Fruit fly (Drosophila melanogaster): ENCODE data around the gene CG2861.

Gene CG2861

DNA sequence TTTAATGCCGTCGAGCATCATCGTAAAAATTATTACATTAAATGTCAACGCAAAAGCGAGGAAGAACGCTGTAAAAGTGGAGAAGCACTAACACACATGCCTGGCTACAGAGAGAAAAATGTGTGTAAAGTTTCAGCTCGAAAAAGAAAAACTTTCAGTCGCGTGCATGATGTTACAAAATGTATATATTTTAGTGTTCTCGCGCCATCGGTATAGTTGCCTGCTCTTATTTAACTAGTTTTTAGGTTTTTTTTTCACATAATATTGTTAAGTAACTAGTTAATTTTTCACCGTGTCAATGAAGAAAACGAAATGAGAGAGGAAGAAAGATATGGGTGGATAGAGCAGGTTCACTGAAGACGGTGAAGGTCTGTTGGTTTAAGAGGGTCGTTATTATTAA, 44.7 kb upstream of the CG2861 start (continued):
- TF ChIP-seq CG6272 (GFP tag; IDR thresholded peaks at IDR 0.05) (no peak), tin (GFP tag; optimal IDR thresholded peaks at IDR 0.05) (peak; percentile 14), bcd (GFP tag; optimal IDR thresholded peaks at IDR 0.05) (peak; percentile 1), psq (GFP tag; optimal IDR thresholded peaks at IDR 0.05) (no peak), CG8924 (tag; optimal IDR thresholded peaks at IDR 0.05) (peak; percentile 79), CG17328 (GFP tag; IDR thresholded peaks at IDR 0.05) (peak; percentile 76), slou (GFP tag; optimal IDR thresholded peaks at IDR 0.05) (no peak), CG3726 (GFP tag; IDR thresholded peaks at IDR 0.05) (no peak), Rfx (GFP tag; IDR thresholded peaks at IDR 0.05) (peak; percentile 16; the same call in 1 of the 2 replicates), slp2 (GFP tag; optimal IDR thresholded peaks at IDR 0.05) (no peak), Xbp1 (GFP tag; optimal IDR thresholded peaks at IDR 0.05) (peak; percentile 30), CG14441 (GFP tag; IDR thresholded peaks at IDR 0.05) (no peak), fu2 (GFP tag; optimal IDR thresholded peaks at IDR 0.05) (no peak), unpg (GFP tag; optimal IDR thresholded peaks at IDR 0.05) (peak; percentile 26), pum (GFP tag; optimal IDR thresholded peaks at IDR 0.05) (no peak), btn (GFP tag; optimal IDR thresholded peaks at IDR 0.05) (no peak), CG18262 (tag; optimal IDR thresholded peaks at IDR 0.05) (no peak), YL-1 (GFP tag; optimal IDR thresholded peaks at IDR 0.05) (no peak), dmrt99B (tag; optimal IDR thresholded peaks at IDR 0.05) (peak; percentile 49), danr (GFP tag; IDR thresholded peaks at IDR 0.05) (no peak), CG7556 (GFP tag; optimal IDR thresholded peaks at IDR 0.05) (peak; percentile 23), CG9817 (tag; optimal IDR thresholded peaks at IDR 0.05) (no peak), MTF-1 (GFP tag; optimal IDR thresholded peaks at IDR 0.05; ENCODE audit: borderline replicate concordance) (no peak), CG7839 (tag; optimal IDR thresholded peaks at IDR 0.05) (peak; percentile 54), ind (GFP tag; optimal IDR thresholded peaks at IDR 0.05) (peak; percentile 29), CG1603 (tag; optimal IDR thresholded peaks at IDR 0.05) (no peak), Fer2 (tag; optimal IDR thresholded peaks at IDR 0.05) (no peak), dysf (GFP tag; IDR thresholded peaks at IDR 0.05) (peak; percentile 42; the same call in 1 of the 3 replicates), Jarid2 (GFP tag; optimal IDR thresholded peaks at IDR 0.05) (no peak), CG12659 (GFP tag; optimal IDR thresholded peaks at IDR 0.05) (no peak), CG11504 (tag; optimal IDR thresholded peaks at IDR 0.05) (peak; percentile 48), PHDP (tag; optimal IDR thresholded peaks at IDR 0.05) (no peak), so (GFP tag; IDR thresholded peaks at IDR 0.05) (no peak), caup (GFP tag; optimal IDR thresholded peaks at IDR 0.05; ENCODE audit: severe bottlenecking) (no peak), sens (GFP tag) (peak; percentile 78), CG17359 (tag; optimal IDR thresholded peaks at IDR 0.05) (peak; percentile 11), CG10209 (GFP tag; optimal IDR thresholded peaks at IDR 0.05) (no peak), NC2α (GFP tag; optimal IDR thresholded peaks at IDR 0.05) (no peak), CG2120 (GFP tag; optimal IDR thresholded peaks at IDR 0.05) (peak; percentile 39), slbo (GFP tag; IDR thresholded peaks at IDR 0.05) (no peak; the same call in 1 of the 2 replicates), yki (optimal IDR thresholded peaks at IDR 0.05) (no peak), Tbp (GFP tag; optimal IDR thresholded peaks at IDR 0.05) (no peak), CG17361 (GFP tag; IDR thresholded peaks at IDR 0.05) (no peak), org-1 (GFP tag; optimal IDR thresholded peaks at IDR 0.05) (peak; percentile 43), insv (GFP tag; optimal IDR thresholded peaks at IDR 0.05) (no peak), CG30431 (GFP tag; optimal IDR thresholded peaks at IDR 0.05) (no peak), CG2678 (tag; optimal IDR thresholded peaks at IDR 0.05) (peak; percentile 50), CG5245 (GFP tag; optimal IDR thresholded peaks at IDR 0.05) (no peak), CoRest (tag; optimal IDR thresholded peaks at IDR 0.05) (peak; percentile 14), tio (GFP tag; optimal IDR thresholded peaks at IDR 0.05) (no peak), CG14050 (GFP tag; IDR thresholded peaks at IDR 0.05) (peak; percentile 15; the same call in 1 of the 3 replicates), CG10321 (GFP tag; IDR thresholded peaks at IDR 0.05) (no peak)
